Worm (Caenorhabditis elegans): Measurements from ENCODE around the gene thoc-1.

ce11 chrII:729931-730330 is 28.0 kb downstream of the thoc-1 start:
- no peak for TF ChIP-seq flt-1 (GFP tag; IDR thresholded peaks at IDR 0.05)
- TF ChIP-seq ztf-29 (GFP tag; IDR thresholded peaks at IDR 0.05): no peak
- no peak for TF ChIP-seq ztf-23 (GFP tag; IDR thresholded peaks at IDR 0.05)
- TF ChIP-seq T22C8.4 (GFP tag; IDR thresholded peaks at IDR 0.05): no peak
- no peak for TF ChIP-seq cog-1 (tag; optimal IDR thresholded peaks at IDR 0.05)
- TF ChIP-seq tab-1 (GFP tag; IDR thresholded peaks at IDR 0.05): 0 out of 2 replicates have a peak, but pooled peaks have one; percentile 9
